Worm (Caenorhabditis elegans) whole organism, early embryonic: Measurements from ENCODE around the gene dhs-22.
"Not testable (repeated sequence)": the region's sequence is repeated elsewhere in the genome, so short reads cannot be mapped to it uniquely, and the experiment has no call there.

Source experiments
- ama-1 ChIP-seq: fragments of 150-350 bp; optimal IDR thresholded peaks from 2 replicates; lab custom pipeline; 2014
- ceh-36 ChIP-seq: sonication (generic microtip); optimal IDR thresholded peaks from 2 replicates; lab custom pipeline; 2016; ENCODE audit warnings: missing genetic modification characterization, inconsistent platforms, missing compliant biosample characterization
- ets-7 ChIP-seq: sonication (generic microtip); optimal IDR thresholded peaks from 2 replicates; lab custom pipeline; 2016; ENCODE audit warnings: missing genotype, missing genetic modification characterization, missing compliant biosample characterization
- flt-1 ChIP-seq: fragments of 200-800 bp; sonication (Bioruptor generic); IDR thresholded peaks from 2 replicates; pipeline ENCODE4 v1.3.6; 2022; ENCODE audit warnings: missing genetic modification characterization, missing compliant biosample characterization
- pes-1 ChIP-seq: fragments of 200-800 bp; sonication (Bioruptor generic); IDR thresholded peaks from 2 replicates; pipeline ENCODE4 v1.3.6; 2022; ENCODE audit warnings: missing genetic modification reagents, missing genetic modification characterization, missing compliant biosample characterization
- tbx-11 ChIP-seq: fragments of 200-800 bp; sonication (Bioruptor generic); IDR thresholded peaks from 2 replicates; pipeline ENCODE4 v1.3.6; 2022; ENCODE audit warnings: missing genetic modification characterization, missing compliant biosample characterization

DNA sequence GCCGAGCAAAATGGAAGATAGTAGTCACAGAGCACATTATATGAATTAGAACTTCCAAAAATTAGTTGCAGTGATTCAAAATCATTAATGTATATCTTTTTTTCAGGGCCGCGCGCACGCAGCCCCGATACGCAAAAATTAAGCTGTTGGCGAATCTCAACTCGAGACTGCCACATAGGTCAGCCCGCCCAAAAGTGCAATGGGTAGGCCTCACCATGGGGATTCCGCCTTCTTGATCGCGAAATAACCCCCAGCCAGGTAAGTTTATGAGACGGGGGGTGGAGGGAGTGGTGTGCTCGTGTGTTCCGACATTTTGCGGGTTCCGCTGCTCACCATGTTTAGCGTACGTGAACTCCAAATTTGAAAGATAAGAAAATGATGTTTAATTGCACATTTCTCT, 41.8 kb upstream of the dhs-22 start, which contains the start of gene F08H9.3:
- TF ChIP-seq ama-1; ets-7 (tag; lab: Kevin White, UChicago); ceh-36 (tag; lab: Kevin White, UChicago); tbx-11; flt-1; pes-1: not testable (repeated sequence)
